Worm (Caenorhabditis elegans): Measurements from ENCODE around the gene clec-149.

ce11 chrIII:852296-852695 lies 29.3 kb downstream of the clec-149 start, which contains the start of gene moma-1:
- no peak for TF ChIP-seq ceh-14 (tag; optimal IDR thresholded peaks at IDR 0.05)
- no peak for TF ChIP-seq lim-6 (tag; optimal IDR thresholded peaks at IDR 0.05)
- TF ChIP-seq fkh-10 (GFP tag; optimal IDR thresholded peaks at IDR 0.05), result no peak
- no peak for TF ChIP-seq unc-86 (tag; optimal IDR thresholded peaks at IDR 0.05)
- no peak for TF ChIP-seq C08G9.2 (tag; optimal IDR thresholded peaks at IDR 0.05)
- TF ChIP-seq ama-1 (optimal IDR thresholded peaks at IDR 0.05), result no peak
- TF ChIP-seq fkh-6 (tag; optimal IDR thresholded peaks at IDR 0.05), result no peak
- TF ChIP-seq F13H6.1 (tag; optimal IDR thresholded peaks at IDR 0.05), result no peak

All from whole organism, late embryonic.